Fruit fly (Drosophila melanogaster) whole organism, embryonic: ENCODE data around the gene Esyt2.

ENCODE experiments used
- CG12071 ChIP-seq: fragments of 200-800 bp; sonication (Bioruptor generic); optimal IDR thresholded peaks from 3 replicates; lab custom pipeline; 2018; ENCODE audit warnings: missing biosample characterization, mild to moderate bottlenecking, missing genetic modification characterization
- CG1233 ChIP-seq: fragments of 200-800 bp; sonication (Bioruptor generic); optimal IDR thresholded peaks from 4 replicates; lab custom pipeline; 2018; ENCODE audit warnings: missing biosample characterization, mild to moderate bottlenecking, missing genetic modification characterization
- CG12769 ChIP-seq: fragments of 200-800 bp; sonication (Bioruptor generic); optimal IDR thresholded peaks from 2 replicates; lab custom pipeline; 2019; ENCODE audit warnings: missing biosample characterization, mild to moderate bottlenecking, missing genetic modification characterization, moderate library complexity
- CG13296 ChIP-seq: fragments of 200-800 bp; sonication (Bioruptor generic); optimal IDR thresholded peaks from 3 replicates; lab custom pipeline; 2018; ENCODE audit warnings: missing biosample characterization, mild to moderate bottlenecking, missing genetic modification characterization
- CG13894 ChIP-seq: fragments of 200-800 bp; sonication (Bioruptor generic); optimal IDR thresholded peaks from 3 replicates; lab custom pipeline; 2018; ENCODE audit warnings: missing biosample characterization, mild to moderate bottlenecking, missing genetic modification characterization, moderate library complexity
- CG15514 ChIP-seq: fragments of 200-800 bp; sonication (Bioruptor generic); optimal IDR thresholded peaks from 3 replicates; lab custom pipeline; 2017; ENCODE audit warnings: missing biosample characterization, missing genetic modification characterization, mild to moderate bottlenecking, moderate library complexity, missing genetic modification reagents
- CG1602 ChIP-seq: fragments of 200-800 bp; sonication (Bioruptor generic); optimal IDR thresholded peaks from 3 replicates; lab custom pipeline; 2016; ENCODE audit warnings: missing biosample characterization, missing genetic modification characterization
- CG18619 ChIP-seq: fragments of 200-800 bp; sonication (Bioruptor generic); optimal IDR thresholded peaks from 3 replicates; lab custom pipeline; 2017; ENCODE audit warnings: missing biosample characterization, mild to moderate bottlenecking, missing genetic modification characterization
- CG3281 ChIP-seq: fragments of 200-800 bp; sonication (Bioruptor generic); optimal IDR thresholded peaks from 3 replicates; lab custom pipeline; 2017; ENCODE audit warnings: missing biosample characterization, mild to moderate bottlenecking, missing genetic modification characterization
- CG34376 ChIP-seq: fragments of 200-800 bp; sonication (Bioruptor generic); optimal IDR thresholded peaks from 2 replicates; lab custom pipeline; 2018; ENCODE audit warnings: missing biosample characterization, mild to moderate bottlenecking, missing genetic modification characterization
- CG6813 ChIP-seq: fragments of 200-800 bp; sonication (Bioruptor generic); optimal IDR thresholded peaks from 2 replicates; lab custom pipeline; 2017; ENCODE audit warnings: missing biosample characterization, missing genetic modification characterization, mild to moderate bottlenecking, moderate library complexity, missing genetic modification reagents
- CG7357 ChIP-seq: fragments of 200-800 bp; sonication (Bioruptor generic); IDR thresholded peaks from 3 replicates; pipeline ENCODE4 v1.3.6; 2022; ENCODE audit warnings: missing biosample characterization, missing genetic modification characterization
- CG7987 ChIP-seq: fragments of 200-800 bp; sonication (Bioruptor generic); optimal IDR thresholded peaks from 2 replicates; lab custom pipeline; 2018; ENCODE audit warnings: missing biosample characterization, mild to moderate bottlenecking, missing genetic modification characterization, moderate library complexity
- CG8290 ChIP-seq, 3 experiments: fragments of 200-800 bp; sonication (Bioruptor generic); optimal IDR thresholded peaks; 2 replicates each; lab custom pipeline; 2016 to 2019; ENCODE audit warnings: missing biosample characterization in 3 of 3, missing genetic modification characterization in 3 of 3, mild to moderate bottlenecking in 2 of 3, moderate library complexity in 1 of 3
- D19B ChIP-seq: fragments of 200-800 bp; sonication (Bioruptor generic); optimal IDR thresholded peaks from 2 replicates; lab custom pipeline; 2017; ENCODE audit warnings: missing biosample characterization, mild to moderate bottlenecking, missing genetic modification characterization
- Dbx ChIP-seq: fragments of 200-800 bp; sonication (Bioruptor generic); IDR thresholded peaks from 3 replicates; pipeline ENCODE4 v1.3.6; 2022; ENCODE audit warnings: missing biosample characterization, missing genetic modification characterization
- Eip74EF ChIP-seq, 2 experiments: fragments of 200-800 bp in 1 of 2; fragments of >200 bp in 1 of 2; sonication (Bioruptor generic) in 1 of 2; optimal IDR thresholded peaks; 2 replicates each; lab custom pipeline; 2017 to 2019; ENCODE audit warnings: missing biosample characterization in 2 of 2, missing genetic modification characterization in 2 of 2, mild to moderate bottlenecking in 1 of 2, moderate library complexity in 1 of 2
- GATAe ChIP-seq: fragments of 200-800 bp; sonication (Bioruptor generic); conservative IDR thresholded peaks from 2 replicates; pipeline ENCODE4 v1.3.6; 2022; ENCODE audit warnings: missing biosample characterization, missing genetic modification characterization
- Hr51 ChIP-seq, 2 experiments: fragments of 200-800 bp; sonication (Bioruptor generic); optimal IDR thresholded peaks; 2 replicates in 1 of 2; 3 replicates in 1 of 2; lab custom pipeline; 2016 to 2018; ENCODE audit warnings: missing biosample characterization in 2 of 2, missing genetic modification characterization in 2 of 2, mild to moderate bottlenecking in 1 of 2, moderate library complexity in 1 of 2
- Med ChIP-seq: fragments of 200-800 bp; sonication (Bioruptor generic); peaks from one replicate; lab custom pipeline; 2016; ENCODE audit warnings: missing biosample characterization, missing genetic modification characterization, mild to moderate bottlenecking, inconsistent platforms, moderate library complexity
- Nf-YC ChIP-seq: fragments of 200-800 bp; optimal IDR thresholded peaks from 3 replicates; lab custom pipeline; 2019; ENCODE audit warnings: missing biosample characterization, mild to moderate bottlenecking, missing genetic modification characterization, moderate library complexity
- Pdp1 ChIP-seq, 2 experiments: fragments of 200-800 bp; sonication (Bioruptor generic); optimal IDR thresholded peaks; 3 replicates each; lab custom pipeline; 2016; ENCODE audit warnings: missing biosample characterization in 2 of 2, missing genetic modification characterization in 2 of 2, mild to moderate bottlenecking in 1 of 2, moderate library complexity in 1 of 2
- Ptx1 ChIP-seq: fragments of 200-800 bp; sonication (Bioruptor generic); IDR thresholded peaks from 2 replicates; pipeline ENCODE4 v1.3.6; 2022; ENCODE audit warnings: missing biosample characterization, missing genetic modification characterization
- Rfx ChIP-seq: fragments of 200-800 bp; sonication (Bioruptor generic); IDR thresholded peaks from 2 replicates; pipeline ENCODE4 v1.3.6; 2022; ENCODE audit warnings: missing biosample characterization, missing genetic modification characterization
- btn ChIP-seq: fragments of 200-800 bp; sonication (Bioruptor generic); optimal IDR thresholded peaks from 2 replicates; lab custom pipeline; 2016; ENCODE audit warnings: missing biosample characterization, missing genetic modification characterization
- chinmo ChIP-seq: fragments of 200-800 bp; sonication (Bioruptor generic); IDR thresholded peaks from 4 replicates; pipeline ENCODE4 v1.3.6; 2022; ENCODE audit warnings: missing biosample characterization, missing genetic modification characterization; ENCODE audit not compliant: partially characterized antibody
- cwo ChIP-seq: fragments of 200-800 bp; sonication (Bioruptor generic); optimal IDR thresholded peaks from 3 replicates; lab custom pipeline; 2017; ENCODE audit warnings: missing biosample characterization, missing genetic modification characterization, mild to moderate bottlenecking, moderate library complexity, missing genetic modification reagents
- exex ChIP-seq: fragments of 200-800 bp; sonication (Bioruptor generic); optimal IDR thresholded peaks from 4 replicates; lab custom pipeline; 2018; ENCODE audit warnings: missing biosample characterization, mild to moderate bottlenecking, missing genetic modification characterization, moderate library complexity
- ftz-f1 ChIP-seq: fragments of 200-800 bp; sonication (Bioruptor generic); optimal IDR thresholded peaks from 2 replicates; lab custom pipeline; 2016; ENCODE audit warnings: missing biosample characterization, missing genetic modification characterization
- fu2 ChIP-seq: fragments of 200-800 bp; sonication (Bioruptor generic); optimal IDR thresholded peaks from 2 replicates; lab custom pipeline; 2016; ENCODE audit warnings: missing biosample characterization, missing genetic modification characterization
- gce ChIP-seq: fragments of 200-800 bp; sonication (Bioruptor generic); IDR thresholded peaks from 3 replicates; pipeline ENCODE4 v1.3.6; 2022; ENCODE audit warnings: missing biosample characterization, missing genetic modification characterization
- grn ChIP-seq: fragments of 200-800 bp; sonication (Bioruptor generic); optimal IDR thresholded peaks from 3 replicates; lab custom pipeline; 2017; ENCODE audit warnings: missing biosample characterization, missing genetic modification characterization
- gro ChIP-seq: fragments of 200-800 bp; sonication (Bioruptor generic); optimal IDR thresholded peaks from 2 replicates; lab custom pipeline; 2016; ENCODE audit warnings: missing biosample characterization, missing genetic modification characterization
- gsb ChIP-seq: fragments of 200-800 bp; sonication (Bioruptor generic); IDR thresholded peaks from 2 replicates; pipeline ENCODE4 v1.3.6; 2022; ENCODE audit warnings: missing biosample characterization, missing genetic modification characterization
- lab ChIP-seq: fragments of 200-800 bp; sonication (Bioruptor generic); optimal IDR thresholded peaks from 3 replicates; lab custom pipeline; 2017; ENCODE audit warnings: missing biosample characterization, missing genetic modification characterization, mild to moderate bottlenecking, moderate library complexity, missing genetic modification reagents
- mirr ChIP-seq: fragments of 200-800 bp; sonication (Bioruptor generic); optimal IDR thresholded peaks from 3 replicates; lab custom pipeline; 2018; ENCODE audit warnings: missing biosample characterization, mild to moderate bottlenecking, missing genetic modification characterization
- rib ChIP-seq: fragments of 200-800 bp; sonication (Bioruptor generic); IDR thresholded peaks from 2 replicates; pipeline ENCODE4 v1.3.6; 2022; ENCODE audit warnings: missing biosample characterization, missing genetic modification characterization
- sd ChIP-seq: fragments of 200-800 bp; sonication (Bioruptor generic); optimal IDR thresholded peaks from 3 replicates; lab custom pipeline; 2018; ENCODE audit warnings: missing biosample characterization, mild to moderate bottlenecking, missing genetic modification characterization, moderate library complexity
- sim ChIP-seq: fragments of 200-800 bp; sonication (Bioruptor generic); IDR thresholded peaks from 2 replicates; pipeline ENCODE4 v1.3.6; 2022; ENCODE audit warnings: missing biosample characterization, missing genetic modification characterization
- sug ChIP-seq: fragments of 200-800 bp; optimal IDR thresholded peaks from 2 replicates; lab custom pipeline; 2019; ENCODE audit warnings: missing biosample characterization, mild to moderate bottlenecking, missing genetic modification characterization, moderate library complexity
- tgo ChIP-seq: fragments of 200-800 bp; sonication (Bioruptor generic); IDR thresholded peaks from 3 replicates; pipeline ENCODE4 v1.3.6; 2022; ENCODE audit warnings: missing biosample characterization, missing genetic modification characterization
- usp ChIP-seq: fragments of >200 bp; optimal IDR thresholded peaks from 2 replicates; lab custom pipeline; 2017; ENCODE audit warnings: missing biosample characterization, missing genetic modification characterization
- zf30C ChIP-seq: fragments of 200-800 bp; sonication (Bioruptor generic); optimal IDR thresholded peaks from 3 replicates; lab custom pipeline; 2018; ENCODE audit warnings: missing biosample characterization, mild to moderate bottlenecking, missing genetic modification characterization

The Esyt2 gene

dm6 chr3R:24563039-24563825 is 18.7 kb downstream of the Esyt2 start (continued):
- TF ChIP-seq CG7357 (GFP tag; lab: Robert Waterston, UW) (no peak), CG34376 (GFP tag; lab: Kevin White, UChicago) (peak; percentile 63), usp (GFP tag; lab: Kevin White, UChicago) (no peak)

- TF ChIP-seq CG12769 = peak; percentile 77
- peak; percentile 42 for TF ChIP-seq CG13894 (tag; lab: Kevin White, UChicago)
- TF ChIP-seq Nf-YC = peak; percentile 46
- peak; percentile 2 for TF ChIP-seq CG1233 (GFP tag; lab: Kevin White, UChicago)
- peak; percentile 95 for TF ChIP-seq grn (GFP tag; lab: Kevin White, UChicago)
- peak; percentile 16 for TF ChIP-seq CG13296
- TF ChIP-seq CG1602 (GFP tag; lab: Kevin White, UChicago) = no peak
- TF ChIP-seq Hr51 (GFP tag; optimal IDR thresholded peaks at IDR 0.05; lab: Kevin White, UChicago) = no peak
- TF ChIP-seq sug (tag; lab: Kevin White, UChicago) = peak; percentile 83
- peak; percentile 73 for TF ChIP-seq CG34376 (GFP tag; lab: Kevin White, UChicago)
- 0 out of 2 replicates have a peak, but pooled peaks have one; percentile 13 for TF ChIP-seq Rfx (GFP tag; lab: Robert Waterston, UW)
- peak; percentile 92 for TF ChIP-seq mirr
- 0 out of 2 replicates have a peak, but pooled peaks have one; percentile 38 for TF ChIP-seq GATAe (GFP tag; lab: Robert Waterston, UW)
- TF ChIP-seq D19B (GFP tag; lab: Kevin White, UChicago) = peak; percentile 3
- no peak for TF ChIP-seq gce (GFP tag; lab: Robert Waterston, UW)
- peak in 1 of 2 experiments; percentile 48 for TF ChIP-seq Eip74EF (GFP tag; optimal IDR thresholded peaks at IDR 0.05; lab: Kevin White, UChicago)
- peak; percentile 28 for TF ChIP-seq CG3281 (GFP tag; lab: Kevin White, UChicago)
- peak; percentile 8 for TF ChIP-seq CG6813 (GFP tag; lab: Kevin White, UChicago)
- TF ChIP-seq tgo (GFP tag; lab: Robert Waterston, UW) = no peak
- peak; percentile 82 for TF ChIP-seq ftz-f1 (GFP tag; lab: Kevin White, UChicago)
- TF ChIP-seq fu2 (GFP tag; lab: Kevin White, UChicago) = no peak
- no peak for TF ChIP-seq CG18619 (GFP tag; lab: Kevin White, UChicago)
- peak; percentile 7 for TF ChIP-seq gro (GFP tag; lab: Kevin White, UChicago)
- TF ChIP-seq CG7987 (GFP tag; lab: Kevin White, UChicago) = peak; percentile 70
- peak; percentile 76 for TF ChIP-seq Med
- TF ChIP-seq gsb (GFP tag; lab: Robert Waterston, UW) = peak; percentile 10; the same call in 1 of the 2 replicates
- peak; percentile 27; the same call in 1 of the 2 replicates for TF ChIP-seq rib (GFP tag; lab: Robert Waterston, UW)
- TF ChIP-seq CG8290 (GFP tag; optimal IDR thresholded peaks at IDR 0.05; lab: Kevin White, UChicago) = no peak
- peak in 1 of 2 experiments; percentile 37 for TF ChIP-seq CG8290 (tag; optimal IDR thresholded peaks at IDR 0.05; lab: Kevin White, UChicago)
- TF ChIP-seq sd (tag; lab: Kevin White, UChicago) = peak; percentile 93
- peak; percentile 1 for TF ChIP-seq CG12071
- no peak for TF ChIP-seq Ptx1 (GFP tag; lab: Robert Waterston, UW)
- TF ChIP-seq chinmo = peak; percentile 68; the same call in 2 of the 4 replicates
- TF ChIP-seq zf30C (GFP tag; lab: Kevin White, UChicago) = no peak
- no peak for TF ChIP-seq sim (GFP tag; lab: Robert Waterston, UW)
- TF ChIP-seq exex (tag; lab: Kevin White, UChicago) = peak; percentile 82
- peak; percentile 27; the same call in 1 of the 3 replicates for TF ChIP-seq Dbx (GFP tag; lab: Robert Waterston, UW)
- no peak for TF ChIP-seq CG15514 (GFP tag; lab: Kevin White, UChicago)
- peak in 1 of 2 experiments; percentile 77 for TF ChIP-seq Pdp1 (GFP tag; optimal IDR thresholded peaks at IDR 0.05; lab: Kevin White, UChicago)
- peak; percentile 17 for TF ChIP-seq cwo (GFP tag; lab: Kevin White, UChicago)
- no peak for TF ChIP-seq btn
- TF ChIP-seq lab (GFP tag; lab: Kevin White, UChicago) = peak; percentile 28
- TF ChIP-seq, all 482 proteins: peak for 30
Observed at dm6 chr3R:24564191-24564798, 19.8 kb downstream of the Esyt2 start.
